Fruit fly (Drosophila melanogaster) whole organism, adult: ENCODE data around the gene CG31075.

Source experiments
- CG11617 ChIP-seq: fragments of 200-800 bp; sonication (Bioruptor generic); optimal IDR thresholded peaks from 2 replicates; lab custom pipeline; 2017; ENCODE audit warnings: mild to moderate bottlenecking, missing biosample characterization, missing genetic modification reagents, missing genetic modification characterization
- CG12768 ChIP-seq: fragments of 200-800 bp; sonication (Bioruptor generic); optimal IDR thresholded peaks from 2 replicates; lab custom pipeline; 2017; ENCODE audit warnings: missing biosample characterization, missing genetic modification characterization, mild to moderate bottlenecking, moderate library complexity, missing genetic modification reagents
- CG1620 ChIP-seq: fragments of 200-800 bp; sonication (Bioruptor generic); optimal IDR thresholded peaks from 2 replicates; lab custom pipeline; 2016; ENCODE audit warnings: missing biosample characterization, missing genetic modification characterization
- CG7045 ChIP-seq: fragments of 200-800 bp; sonication (Bioruptor generic); optimal IDR thresholded peaks from 2 replicates; lab custom pipeline; 2017; ENCODE audit warnings: missing biosample characterization, mild to moderate bottlenecking, missing genetic modification characterization
- CG7101 ChIP-seq: fragments of 200-800 bp; sonication (Bioruptor generic); optimal IDR thresholded peaks from 2 replicates; lab custom pipeline; 2018; ENCODE audit warnings: missing biosample characterization, mild to moderate bottlenecking, missing genetic modification characterization, moderate library complexity
- Clk ChIP-seq: fragments of 200-800 bp; sonication (Bioruptor generic); optimal IDR thresholded peaks from 2 replicates; lab custom pipeline; 2017; ENCODE audit warnings: missing biosample characterization, missing genetic modification characterization
- Crg-1 ChIP-seq: fragments of 200-800 bp; sonication (Bioruptor generic); optimal IDR thresholded peaks from 2 replicates; lab custom pipeline; 2016; ENCODE audit warnings: missing biosample characterization, missing genetic modification characterization
- Mnt ChIP-seq: fragments of 200-800 bp; sonication (Bioruptor generic); optimal IDR thresholded peaks from 2 replicates; lab custom pipeline; 2016; ENCODE audit warnings: missing biosample characterization, mild to moderate bottlenecking, missing genetic modification characterization
- bab1 ChIP-seq: fragments of 200-800 bp; sonication (Bioruptor generic); optimal IDR thresholded peaks from 3 replicates; lab custom pipeline; 2019; ENCODE audit warnings: missing biosample characterization, mild to moderate bottlenecking, missing genetic modification characterization, moderate library complexity
- kay ChIP-seq: fragments of 200-800 bp; sonication (Bioruptor generic); peaks from one replicate; lab custom pipeline; 2016; ENCODE audit warnings: missing biosample characterization, missing genetic modification characterization, borderline replicate concordance
- ovo ChIP-seq: fragments of 200-800 bp; sonication (Bioruptor generic); optimal IDR thresholded peaks from 2 replicates; lab custom pipeline; 2016; ENCODE audit warnings: missing biosample characterization, missing genetic modification characterization

DNA sequence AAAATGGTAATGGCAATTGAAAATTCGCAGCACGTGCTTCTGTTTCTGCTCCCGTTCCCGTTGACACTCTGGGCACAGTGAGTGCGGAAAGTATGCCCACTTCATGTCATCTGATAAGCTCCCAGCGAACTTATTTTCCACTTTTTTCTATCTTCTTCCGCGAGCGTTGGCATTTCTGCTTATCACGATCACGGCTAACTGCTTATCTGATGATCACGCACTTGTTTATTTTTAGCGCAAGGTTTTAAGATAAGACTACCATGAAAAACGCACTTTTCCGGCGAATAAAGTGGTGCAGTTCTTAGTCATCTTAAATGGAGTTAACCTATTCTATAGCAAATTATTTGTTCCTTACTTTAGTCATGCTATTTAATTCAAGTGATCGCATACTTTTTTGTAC, 50.9 kb downstream of the CG31075 start:
- TF ChIP-seq CG11617 (GFP tag; lab: Kevin White, UChicago) (no peak), CG7101 (tag; lab: Kevin White, UChicago) (no peak), CG1620 (GFP tag; lab: Kevin White, UChicago) (no peak), ovo (GFP tag; lab: Kevin White, UChicago) (no peak), CG7045 (GFP tag; lab: Kevin White, UChicago) (no peak), CG12768 (no peak), Crg-1 (no peak), Mnt (no peak), kay (no peak), Clk (no peak), bab1 (no peak)
